Fruit fly (Drosophila melanogaster) whole organism, pupa: ENCODE results near the gene sud1.

Source experiments
- CG10348 ChIP-seq: fragments of 200-800 bp; sonication (Bioruptor generic); IDR thresholded peaks from 2 replicates; pipeline ENCODE4 v1.3.6; 2022; ENCODE audit warnings: missing biosample characterization, missing genetic modification characterization
- CG17806 ChIP-seq: fragments of 200-800 bp; sonication (Bioruptor generic); optimal IDR thresholded peaks from 2 replicates; lab custom pipeline; 2018; ENCODE audit warnings: missing biosample characterization, mild to moderate bottlenecking, missing genetic modification characterization, moderate library complexity
- CG34367 ChIP-seq: fragments of 200-800 bp; sonication (Bioruptor generic); optimal IDR thresholded peaks from 2 replicates; lab custom pipeline; 2018; ENCODE audit warnings: missing biosample characterization, mild to moderate bottlenecking, missing genetic modification characterization
- CG8301 ChIP-seq: fragments of 200-800 bp; sonication (Bioruptor generic); optimal IDR thresholded peaks from 2 replicates; lab custom pipeline; 2018; ENCODE audit warnings: missing biosample characterization, mild to moderate bottlenecking, missing genetic modification characterization
- CG9948 ChIP-seq: fragments of 200-800 bp; sonication (Bioruptor generic); optimal IDR thresholded peaks from 2 replicates; lab custom pipeline; 2018; ENCODE audit warnings: missing biosample characterization, mild to moderate bottlenecking, missing genetic modification characterization, moderate library complexity
- Pif1A ChIP-seq: fragments of 200-800 bp; sonication (Bioruptor generic); optimal IDR thresholded peaks from 3 replicates; lab custom pipeline; 2016; ENCODE audit warnings: missing biosample characterization, missing genetic modification characterization
- Pif1B ChIP-seq: fragments of 200-800 bp; sonication (Bioruptor generic); optimal IDR thresholded peaks from 3 replicates; lab custom pipeline; 2016; ENCODE audit warnings: missing biosample characterization, missing genetic modification characterization
- Snoo ChIP-seq: fragments of 200-800 bp; sonication (Bioruptor generic); optimal IDR thresholded peaks from 3 replicates; lab custom pipeline; 2017; ENCODE audit warnings: missing biosample characterization, mild to moderate bottlenecking, missing genetic modification characterization, inconsistent platforms
- gl ChIP-seq: fragments of 200-800 bp; sonication (Bioruptor generic); optimal IDR thresholded peaks from 2 replicates; lab custom pipeline; 2018; ENCODE audit warnings: missing biosample characterization, mild to moderate bottlenecking, missing genetic modification characterization
- rn ChIP-seq: fragments of 200-800 bp; sonication (Bioruptor generic); IDR thresholded peaks from 2 replicates; pipeline ENCODE4 v1.3.6; 2022; ENCODE audit warnings: missing biosample characterization, missing genetic modification characterization

- TF ChIP-seq CG10348 (GFP tag; lab: Robert Waterston, UW) (no peak), Pif1A (GFP tag; lab: Kevin White, UChicago) (peak; percentile 54), CG9948 (tag; lab: Kevin White, UChicago) (no peak), gl (tag; lab: Kevin White, UChicago) (no peak), CG8301 (peak; percentile 79), rn (GFP tag; lab: Robert Waterston, UW) (no peak), Snoo (tag; lab: Kevin White, UChicago) (no peak), CG17806 (no peak), CG34367 (tag; lab: Kevin White, UChicago) (no peak), Pif1B (GFP tag; lab: Kevin White, UChicago) (peak; percentile 51)
Measured at dm6 chr3R:24905959-24906634, 11.6 kb downstream of the sud1 start, which contains the start of gene CG13643.
